Worm (Caenorhabditis elegans) whole organism, L2 larva: ENCODE data around the gene F46G11.2.

ENCODE experiments used
- C34F6.9 ChIP-seq: fragments of 150-350 bp; optimal IDR thresholded peaks from 2 replicates; lab custom pipeline; 2014; ENCODE audit warnings: missing biosample characterization, missing genetic modification characterization
- F13H6.1 ChIP-seq: sonication (generic microtip); optimal IDR thresholded peaks from 2 replicates; lab custom pipeline; 2016; ENCODE audit warnings: missing genetic modification characterization, missing compliant biosample characterization
- R02D3.7 ChIP-seq: fragments of 150-350 bp; optimal IDR thresholded peaks from 2 replicates; lab custom pipeline; 2014; ENCODE audit warnings: missing biosample characterization, missing genetic modification characterization
- Y55F3AM.14 ChIP-seq: fragments of 200-800 bp; sonication (Bioruptor generic); optimal IDR thresholded peaks from 2 replicates; lab custom pipeline; 2018; ENCODE audit warnings: mild to moderate bottlenecking, missing genetic modification characterization, missing compliant biosample characterization
- ZK546.5 ChIP-seq: sonication (generic microtip); optimal IDR thresholded peaks from 2 replicates; lab custom pipeline; 2017; ENCODE audit warnings: missing biosample characterization, missing genetic modification characterization
- alr-1 ChIP-seq: fragments of 150-350 bp; optimal IDR thresholded peaks from 2 replicates; lab custom pipeline; 2014; ENCODE audit warnings: missing biosample characterization, missing genetic modification characterization
- aly-2 ChIP-seq: fragments of 150-350 bp; optimal IDR thresholded peaks from 2 replicates; lab custom pipeline; 2014; ENCODE audit warnings: missing biosample characterization, missing genetic modification characterization
- ama-1 ChIP-seq: fragments of 150-350 bp; optimal IDR thresholded peaks from 2 replicates; lab custom pipeline; 2018; ENCODE audit warnings: inconsistent platforms
- blmp-1 ChIP-seq: sonication (generic microtip); optimal IDR thresholded peaks from 2 replicates; lab custom pipeline; 2017; ENCODE audit warnings: missing genetic modification characterization, mild to moderate bottlenecking, missing compliant biosample characterization, antibody characterized with exemption, moderate library complexity; ENCODE audit not compliant: insufficient read depth
- ceh-16 ChIP-seq: fragments of 150-350 bp; optimal IDR thresholded peaks from 2 replicates; lab custom pipeline; 2014; ENCODE audit warnings: missing biosample characterization, missing genetic modification characterization
- ceh-82 ChIP-seq: fragments of 150-350 bp; optimal IDR thresholded peaks from 2 replicates; lab custom pipeline; 2014; ENCODE audit warnings: missing biosample characterization, missing genetic modification characterization
- crh-2 ChIP-seq: sonication (generic microtip); optimal IDR thresholded peaks from 2 replicates; lab custom pipeline; 2017; ENCODE audit warnings: missing biosample characterization, missing genetic modification characterization
- dmd-4 ChIP-seq: sonication (generic microtip); optimal IDR thresholded peaks from 2 replicates; lab custom pipeline; 2017; ENCODE audit warnings: missing biosample characterization, missing genetic modification characterization
- egl-27 ChIP-seq: sonication (generic microtip); optimal IDR thresholded peaks from 3 replicates; lab custom pipeline; 2017; ENCODE audit warnings: missing biosample characterization, missing genetic modification reagents, missing genetic modification characterization
- elt-1 ChIP-seq: fragments of 150-350 bp; optimal IDR thresholded peaks from 2 replicates; lab custom pipeline; 2014; ENCODE audit warnings: missing biosample characterization, missing genetic modification characterization
- elt-3 ChIP-seq: sonication (generic microtip); optimal IDR thresholded peaks from 2 replicates; lab custom pipeline; 2017; ENCODE audit warnings: missing biosample characterization, missing genetic modification characterization
- fos-1 ChIP-seq: fragments of 150-350 bp; optimal IDR thresholded peaks from 2 replicates; lab custom pipeline; 2014; ENCODE audit warnings: missing biosample characterization, missing genetic modification characterization
- gmeb-1 ChIP-seq: fragments of 150-350 bp; optimal IDR thresholded peaks from 2 replicates; lab custom pipeline; 2014; ENCODE audit warnings: missing biosample characterization, missing genetic modification characterization
- lin-11 ChIP-seq: fragments of 150-350 bp; sonication (generic microtip); optimal IDR thresholded peaks from 2 replicates; lab custom pipeline; 2014; ENCODE audit warnings: missing biosample characterization, missing genetic modification characterization, inconsistent platforms, mixed read lengths
- lin-13 ChIP-seq: fragments of 150-350 bp; optimal IDR thresholded peaks from 2 replicates; lab custom pipeline; 2014; ENCODE audit warnings: missing biosample characterization, missing genetic modification reagents, missing genetic modification characterization
- lin-39 ChIP-seq: fragments of 150-350 bp; optimal IDR thresholded peaks from 2 replicates; lab custom pipeline; 2014; ENCODE audit warnings: missing biosample characterization, missing genetic modification reagents, missing genetic modification characterization
- lsy-2 ChIP-seq, 2 experiments: fragments of 150-350 bp in 1 of 2; sonication (generic microtip) in 1 of 2; optimal IDR thresholded peaks; 2 replicates each; lab custom pipeline; 2014 to 2017; ENCODE audit warnings: missing biosample characterization in 2 of 2, missing genetic modification characterization in 2 of 2
- mab-5 ChIP-seq: fragments of 150-350 bp; optimal IDR thresholded peaks from 2 replicates; lab custom pipeline; 2014; ENCODE audit warnings: missing biosample characterization, missing genetic modification characterization
- mbf-1 ChIP-seq: sonication (generic microtip); optimal IDR thresholded peaks from 2 replicates; lab custom pipeline; 2017; ENCODE audit warnings: missing biosample characterization, missing genetic modification characterization
- mdl-1 ChIP-seq, 2 experiments: fragments of 150-350 bp in 1 of 2; sonication (generic microtip) in 1 of 2; optimal IDR thresholded peaks; 2 replicates each; lab custom pipeline; 2017; ENCODE audit warnings: missing biosample characterization in 2 of 2, missing genetic modification characterization in 2 of 2
- nhr-10 ChIP-seq: sonication (generic microtip); optimal IDR thresholded peaks from 2 replicates; lab custom pipeline; 2017; ENCODE audit warnings: missing biosample characterization, missing genetic modification characterization
- nhr-11 ChIP-seq: fragments of 150-350 bp; optimal IDR thresholded peaks from 2 replicates; lab custom pipeline; 2014; ENCODE audit warnings: missing biosample characterization, missing genetic modification characterization
- nhr-12 ChIP-seq: fragments of 150-350 bp; optimal IDR thresholded peaks from 2 replicates; lab custom pipeline; 2014; ENCODE audit warnings: missing biosample characterization, missing genetic modification characterization
- nhr-129 ChIP-seq: fragments of 150-350 bp; optimal IDR thresholded peaks from 2 replicates; lab custom pipeline; 2014; ENCODE audit warnings: missing biosample characterization, missing genetic modification characterization
- nhr-21 ChIP-seq: fragments of 150-350 bp; optimal IDR thresholded peaks from 2 replicates; lab custom pipeline; 2014; ENCODE audit warnings: missing biosample characterization, missing genetic modification characterization
- nhr-23 ChIP-seq: fragments of 150-350 bp; optimal IDR thresholded peaks from 2 replicates; lab custom pipeline; 2014; ENCODE audit warnings: missing biosample characterization, missing genetic modification reagents, missing genetic modification characterization
- nhr-237 ChIP-seq: fragments of 150-350 bp; optimal IDR thresholded peaks from 2 replicates; lab custom pipeline; 2014; ENCODE audit warnings: missing biosample characterization, missing genetic modification characterization
- nhr-25 ChIP-seq: fragments of 150-350 bp; sonication (generic microtip); optimal IDR thresholded peaks from 3 replicates; lab custom pipeline; 2014; ENCODE audit warnings: missing biosample characterization, missing genetic modification characterization
- nhr-6 ChIP-seq: fragments of 150-350 bp; optimal IDR thresholded peaks from 2 replicates; lab custom pipeline; 2014; ENCODE audit warnings: missing biosample characterization, missing genetic modification characterization
- nhr-77 ChIP-seq: fragments of 150-350 bp; optimal IDR thresholded peaks from 2 replicates; lab custom pipeline; 2014; ENCODE audit warnings: missing biosample characterization, missing genetic modification characterization
- peb-1 ChIP-seq: fragments of 150-350 bp; optimal IDR thresholded peaks from 2 replicates; lab custom pipeline; 2014; ENCODE audit warnings: missing biosample characterization, missing genetic modification characterization
- sem-4 ChIP-seq: fragments of 150-350 bp; optimal IDR thresholded peaks from 2 replicates; lab custom pipeline; 2014; ENCODE audit warnings: missing biosample characterization, missing genetic modification reagents, missing genetic modification characterization
- skn-1 ChIP-seq: sonication (generic microtip); optimal IDR thresholded peaks from 2 replicates; lab custom pipeline; 2017; ENCODE audit warnings: missing biosample characterization, missing genetic modification characterization
- sma-3 ChIP-seq: sonication (generic microtip); optimal IDR thresholded peaks from 2 replicates; lab custom pipeline; 2016; ENCODE audit warnings: missing genetic modification reagents, missing genetic modification characterization, missing compliant biosample characterization
- sma-9 ChIP-seq, 2 experiments: fragments of 150-350 bp in 1 of 2; sonication (generic microtip) in 1 of 2; optimal IDR thresholded peaks; 2 replicates each; lab custom pipeline; 2014 to 2016; ENCODE audit warnings: missing genetic modification characterization in 2 of 2, mild to moderate bottlenecking in 1 of 2, missing biosample characterization in 1 of 2, missing compliant biosample characterization in 1 of 2, missing genetic modification reagents in 1 of 2, moderate library complexity in 1 of 2
- snpc-4 ChIP-seq: fragments of 150-350 bp; optimal IDR thresholded peaks from 2 replicates; lab custom pipeline; 2014; ENCODE audit warnings: missing biosample characterization, missing genetic modification characterization
- unc-39 ChIP-seq: fragments of 150-350 bp; optimal IDR thresholded peaks from 2 replicates; lab custom pipeline; 2014; ENCODE audit warnings: missing biosample characterization, missing genetic modification characterization
- unc-55 ChIP-seq: fragments of 150-350 bp; sonication (generic microtip); optimal IDR thresholded peaks from 3 replicates; lab custom pipeline; 2014; ENCODE audit warnings: missing biosample characterization, missing genetic modification reagents, missing genetic modification characterization
- unc-62 ChIP-seq: fragments of 150-350 bp; optimal IDR thresholded peaks from 2 replicates; lab custom pipeline; 2014; ENCODE audit warnings: missing biosample characterization, missing genetic modification reagents, missing genetic modification characterization
- zag-1 ChIP-seq: fragments of 150-350 bp; optimal IDR thresholded peaks from 2 replicates; lab custom pipeline; 2014; ENCODE audit warnings: missing biosample characterization, missing genetic modification characterization
- ztf-1 ChIP-seq: fragments of 200-800 bp; sonication (Bioruptor generic); conservative IDR thresholded peaks from 2 replicates; pipeline ENCODE4 v1.3.6; 2022; ENCODE audit warnings: missing genetic modification characterization, missing compliant biosample characterization
- ztf-11 ChIP-seq: sonication (generic microtip); optimal IDR thresholded peaks from 2 replicates; lab custom pipeline; 2017; ENCODE audit warnings: missing biosample characterization, missing genetic modification characterization
- ztf-4 ChIP-seq: fragments of 150-350 bp; optimal IDR thresholded peaks from 2 replicates; lab custom pipeline; 2014; ENCODE audit warnings: missing biosample characterization, missing genetic modification characterization

Gene F46G11.2

DNA sequence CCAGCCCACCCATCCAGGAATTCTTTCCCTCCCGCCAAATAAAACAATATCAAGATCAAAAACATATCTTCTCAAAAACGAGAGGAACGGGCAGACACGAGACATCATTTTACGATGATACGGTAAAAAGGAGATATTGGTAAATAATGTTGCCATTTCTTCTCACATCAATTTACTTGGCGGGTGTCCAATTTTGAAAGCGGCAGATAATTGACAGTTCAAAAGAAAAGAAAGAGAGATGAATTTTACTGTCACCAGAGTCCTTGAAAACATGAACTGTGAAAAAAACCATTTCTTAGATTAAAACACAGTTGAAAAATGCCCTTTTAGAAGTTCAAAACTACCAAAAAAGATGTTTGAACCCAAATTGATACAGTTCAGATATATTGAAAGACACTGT is 22.7 kb downstream of the F46G11.2 start (continued):
- no peak for TF ChIP-seq ztf-1 (GFP tag; lab: Robert Waterston, UW)
- no peak for TF ChIP-seq elt-1 (tag; lab: Kevin White, UChicago)
- no peak for TF ChIP-seq zag-1 (tag; lab: Kevin White, UChicago)
- no peak for TF ChIP-seq Y55F3AM.14 (GFP tag; lab: Kevin White, UChicago)
- TF ChIP-seq lsy-2 (tag; optimal IDR thresholded peaks at IDR 0.05; lab: Kevin White, UChicago) = peak in 1 of 2 experiments; percentile 14
- no peak for TF ChIP-seq gmeb-1 (tag; lab: Kevin White, UChicago)
- no peak for TF ChIP-seq ama-1
- TF ChIP-seq unc-62 = no peak
- TF ChIP-seq ztf-4 (tag; lab: Kevin White, UChicago) = no peak
- TF ChIP-seq R02D3.7 (tag; lab: Kevin White, UChicago) = no peak
- TF ChIP-seq elt-3 (tag; lab: Kevin White, UChicago) = no peak
- TF ChIP-seq unc-39 = no peak
- no peak for TF ChIP-seq mab-5 (tag; lab: Kevin White, UChicago)
- no peak for TF ChIP-seq dmd-4 (tag; lab: Kevin White, UChicago)
- no peak for TF ChIP-seq nhr-237 (tag; lab: Kevin White, UChicago)
- TF ChIP-seq sem-4 = no peak

- TF ChIP-seq nhr-21 (tag; lab: Kevin White, UChicago) (peak; percentile 83), blmp-1 (tag; lab: Kevin White, UChicago) (no peak), sem-4 (peak; percentile 91), sma-9 (GFP tag; optimal IDR thresholded peaks at IDR 0.05; lab: Kevin White, UChicago) (peak; percentile 87), sma-9 (tag; optimal IDR thresholded peaks at IDR 0.05; lab: Kevin White, UChicago) (no peak), unc-62 (peak; percentile 20), nhr-10 (tag; lab: Kevin White, UChicago) (no peak), elt-1 (tag; lab: Kevin White, UChicago) (no peak), nhr-11 (tag; lab: Kevin White, UChicago) (no peak), unc-55 (GFP tag; lab: Kevin White, UChicago) (peak; percentile 41), Y55F3AM.14 (GFP tag; lab: Kevin White, UChicago) (peak; percentile 98), mdl-1 (tag; optimal IDR thresholded peaks at IDR 0.05; lab: Kevin White, UChicago) (peak; percentile 68 to 81), egl-27 (peak; percentile 76), nhr-12 (tag; lab: Kevin White, UChicago) (no peak), nhr-129 (peak; percentile 46), nhr-23 (tag; lab: Kevin White, UChicago) (no peak), ceh-82 (tag; lab: Kevin White, UChicago) (no peak), gmeb-1 (tag; lab: Kevin White, UChicago) (no peak), alr-1 (tag; lab: Kevin White, UChicago) (no peak), lin-13 (GFP tag; lab: Kevin White, UChicago) (peak; percentile 3), mab-5 (tag; lab: Kevin White, UChicago) (no peak), crh-2 (tag; lab: Kevin White, UChicago) (peak; percentile 68), elt-3 (tag; lab: Kevin White, UChicago) (no peak), skn-1 (no peak), lin-39 (tag; lab: Kevin White, UChicago) (peak; percentile 66), nhr-77 (tag; lab: Kevin White, UChicago) (no peak), dmd-4 (tag; lab: Kevin White, UChicago) (no peak), aly-2 (tag; lab: Kevin White, UChicago) (no peak), nhr-6 (no peak), sma-3 (GFP tag; lab: Kevin White, UChicago) (peak; percentile 58), ceh-16 (tag; lab: Kevin White, UChicago) (no peak), C34F6.9 (peak; percentile 51), F13H6.1 (tag; lab: Kevin White, UChicago) (peak; percentile 100), mbf-1 (tag; lab: Kevin White, UChicago) (no peak), ztf-11 (tag; lab: Kevin White, UChicago) (no peak), ama-1 (no peak), nhr-25 (tag; lab: Kevin White, UChicago) (no peak), nhr-237 (tag; lab: Kevin White, UChicago) (no peak), ZK546.5 (tag; lab: Kevin White, UChicago) (no peak), zag-1 (tag; lab: Kevin White, UChicago) (peak; percentile 63), unc-39 (no peak), lin-11 (tag; lab: Kevin White, UChicago) (peak; percentile 47), fos-1 (tag; lab: Kevin White, UChicago) (peak; percentile 49), snpc-4 (tag; lab: Kevin White, UChicago) (no peak), lsy-2 (tag; optimal IDR thresholded peaks at IDR 0.05; lab: Kevin White, UChicago) (peak in 1 of 2 experiments; percentile 76), peb-1 (tag; lab: Kevin White, UChicago) (peak; percentile 94), ztf-4 (tag; lab: Kevin White, UChicago) (no peak), ztf-1 (GFP tag; lab: Robert Waterston, UW) (no peak), R02D3.7 (tag; lab: Kevin White, UChicago) (no peak)
These were observed 24.1 kb downstream of the F46G11.2 start for ce11 chrX:5811997-5812562.
